Fruit fly (Drosophila melanogaster) whole organism, embryonic: ENCODE results near the gene CG43678.
A peak's percentile ranks its signal among the peaks of the same experiment; 100 is the strongest.

Experiments
- Ada2b ChIP-seq: fragments of 200-800 bp; sonication (Bioruptor generic); IDR thresholded peaks from 2 replicates; pipeline ENCODE4 v1.3.6; 2022; ENCODE audit warnings: missing biosample characterization, missing genetic modification characterization
- Antp ChIP-seq: fragments of 200-800 bp; sonication (Bioruptor generic); optimal IDR thresholded peaks from 3 replicates; lab custom pipeline; 2016; ENCODE audit warnings: missing biosample characterization, missing genetic modification characterization
- CG10462 ChIP-seq: fragments of 200-800 bp; sonication (Bioruptor generic); optimal IDR thresholded peaks from 2 replicates; lab custom pipeline; 2016; ENCODE audit warnings: missing biosample characterization, missing genetic modification characterization
- CG11085 ChIP-seq: fragments of 200-800 bp; sonication (Bioruptor generic); IDR thresholded peaks from 2 replicates; pipeline ENCODE4 v1.3.6; 2022; ENCODE audit warnings: missing biosample characterization, missing genetic modification characterization
- CG11456 ChIP-seq: fragments of 200-800 bp; sonication (Bioruptor generic); IDR thresholded peaks from 3 replicates; pipeline ENCODE4 v1.3.6; 2022; ENCODE audit warnings: missing biosample characterization, missing genetic modification characterization
- CG12659 ChIP-seq: fragments of 200-800 bp; sonication (Bioruptor generic); optimal IDR thresholded peaks from 3 replicates; lab custom pipeline; 2017; ENCODE audit warnings: mild to moderate bottlenecking, missing biosample characterization, missing genetic modification reagents, missing genetic modification characterization
- CG13296 ChIP-seq: fragments of 200-800 bp; sonication (Bioruptor generic); optimal IDR thresholded peaks from 3 replicates; lab custom pipeline; 2018; ENCODE audit warnings: missing biosample characterization, mild to moderate bottlenecking, missing genetic modification characterization
- CG14014 ChIP-seq: fragments of 200-800 bp; sonication (Bioruptor generic); IDR thresholded peaks from 2 replicates; pipeline ENCODE4 v1.3.6; 2022; ENCODE audit warnings: missing biosample characterization, missing genetic modification characterization
- CG15514 ChIP-seq: fragments of 200-800 bp; sonication (Bioruptor generic); optimal IDR thresholded peaks from 3 replicates; lab custom pipeline; 2017; ENCODE audit warnings: missing biosample characterization, missing genetic modification characterization, mild to moderate bottlenecking, moderate library complexity, missing genetic modification reagents
- CG1792 ChIP-seq: fragments of 200-800 bp; sonication (Bioruptor generic); optimal IDR thresholded peaks from 2 replicates; lab custom pipeline; 2016; ENCODE audit warnings: missing biosample characterization, missing genetic modification characterization
- CG2120 ChIP-seq: fragments of 200-800 bp; sonication (Bioruptor generic); optimal IDR thresholded peaks from 3 replicates; lab custom pipeline; 2016; ENCODE audit warnings: missing biosample characterization, missing genetic modification characterization
- CG2678 ChIP-seq: fragments of 200-800 bp; sonication (Bioruptor generic); optimal IDR thresholded peaks from 3 replicates; lab custom pipeline; 2019; ENCODE audit warnings: missing biosample characterization, mild to moderate bottlenecking, missing genetic modification characterization, moderate library complexity
- CG31441 ChIP-seq: fragments of 200-800 bp; sonication (Bioruptor generic); IDR thresholded peaks from 2 replicates; pipeline ENCODE4 v1.3.6; 2022; ENCODE audit warnings: missing biosample characterization, missing genetic modification characterization
- CG4282 ChIP-seq: fragments of 200-800 bp; sonication (Bioruptor generic); optimal IDR thresholded peaks from 2 replicates; lab custom pipeline; 2016; ENCODE audit warnings: missing biosample characterization, missing genetic modification characterization
- CG4424 ChIP-seq: fragments of 200-800 bp; sonication (Bioruptor generic); optimal IDR thresholded peaks from 3 replicates; lab custom pipeline; 2016; ENCODE audit warnings: missing biosample characterization, missing genetic modification characterization
- CG7556 ChIP-seq: fragments of 200-800 bp; sonication (Bioruptor generic); optimal IDR thresholded peaks from 2 replicates; lab custom pipeline; 2017; ENCODE audit warnings: missing biosample characterization, mild to moderate bottlenecking, missing genetic modification characterization
- CG7839 ChIP-seq: fragments of 200-800 bp; sonication (Bioruptor generic); optimal IDR thresholded peaks from 3 replicates; lab custom pipeline; 2018; ENCODE audit warnings: missing biosample characterization, mild to moderate bottlenecking, missing genetic modification characterization, moderate library complexity
- CG7928 ChIP-seq: fragments of 200-800 bp; sonication (Bioruptor generic); optimal IDR thresholded peaks from 2 replicates; lab custom pipeline; 2017; ENCODE audit warnings: missing biosample characterization, mild to moderate bottlenecking, missing genetic modification characterization
- CG9727 ChIP-seq: fragments of 200-800 bp; sonication (Bioruptor generic); optimal IDR thresholded peaks from 3 replicates; lab custom pipeline; 2017; ENCODE audit warnings: missing biosample characterization, mild to moderate bottlenecking, missing genetic modification characterization
- CoRest ChIP-seq: fragments of 200-800 bp; sonication (Bioruptor generic); optimal IDR thresholded peaks from 3 replicates; lab custom pipeline; 2018; ENCODE audit warnings: missing biosample characterization, mild to moderate bottlenecking, missing genetic modification characterization, moderate library complexity
- Dll ChIP-seq: fragments of 200-800 bp; sonication (Bioruptor generic); IDR thresholded peaks from 4 replicates; pipeline ENCODE4 v1.3.6; 2022; ENCODE audit warnings: missing biosample characterization, missing genetic modification characterization; ENCODE audit not compliant: partially characterized antibody
- E2f1 ChIP-seq: fragments of 200-800 bp; sonication (Bioruptor generic); IDR thresholded peaks from 2 replicates; pipeline ENCODE4 v1.3.6; 2022; ENCODE audit warnings: missing biosample characterization, missing genetic modification characterization
- Fer3 ChIP-seq: fragments of 200-800 bp; sonication (Bioruptor generic); optimal IDR thresholded peaks from 2 replicates; lab custom pipeline; 2018; ENCODE audit warnings: missing biosample characterization, mild to moderate bottlenecking, missing genetic modification characterization, moderate library complexity
- Gug ChIP-seq: fragments of 200-800 bp; sonication (Bioruptor generic); IDR thresholded peaks from 4 replicates; pipeline ENCODE4 v1.3.6; 2022; ENCODE audit warnings: missing biosample characterization, missing genetic modification characterization
- Hand ChIP-seq: fragments of 200-800 bp; sonication (Bioruptor generic); optimal IDR thresholded peaks from 2 replicates; lab custom pipeline; 2017; ENCODE audit warnings: mild to moderate bottlenecking, missing biosample characterization, missing genetic modification reagents, missing genetic modification characterization
- Hr3 ChIP-seq: fragments of 200-800 bp; sonication (Bioruptor generic); optimal IDR thresholded peaks from 3 replicates; lab custom pipeline; 2016; ENCODE audit warnings: missing biosample characterization, missing genetic modification characterization
- Lim3 ChIP-seq: fragments of 200-800 bp; sonication (Bioruptor generic); IDR thresholded peaks from 2 replicates; pipeline ENCODE4 v1.3.6; 2022; ENCODE audit warnings: missing biosample characterization, missing genetic modification characterization
- Max ChIP-seq: fragments of 200-800 bp; sonication (Bioruptor generic); optimal IDR thresholded peaks from 2 replicates; lab custom pipeline; 2016; ENCODE audit warnings: missing biosample characterization, mild to moderate bottlenecking, missing genetic modification characterization
- Med ChIP-seq: fragments of 200-800 bp; sonication (Bioruptor generic); peaks from one replicate; lab custom pipeline; 2016; ENCODE audit warnings: missing biosample characterization, missing genetic modification characterization, mild to moderate bottlenecking, inconsistent platforms, moderate library complexity
- Opbp ChIP-seq: fragments of 200-800 bp; sonication (Bioruptor generic); IDR thresholded peaks from 3 replicates; pipeline ENCODE4 v1.3.6; 2022; ENCODE audit warnings: missing biosample characterization, missing genetic modification characterization; ENCODE audit not compliant: partially characterized antibody
- PHDP ChIP-seq: fragments of 200-800 bp; sonication (Bioruptor generic); optimal IDR thresholded peaks from 3 replicates; lab custom pipeline; 2018; ENCODE audit warnings: missing biosample characterization, mild to moderate bottlenecking, missing genetic modification characterization, moderate library complexity
- Six4 ChIP-seq: fragments of 200-800 bp; sonication (Bioruptor generic); optimal IDR thresholded peaks from 2 replicates; lab custom pipeline; 2016; ENCODE audit warnings: missing biosample characterization, missing genetic modification characterization
- Sry-δ ChIP-seq: fragments of 200-800 bp; sonication (Bioruptor generic); optimal IDR thresholded peaks from 2 replicates; lab custom pipeline; 2016; ENCODE audit warnings: missing biosample characterization, missing genetic modification characterization
- TFAM ChIP-seq: fragments of 200-800 bp; sonication (Bioruptor generic); optimal IDR thresholded peaks from 2 replicates; lab custom pipeline; 2017; ENCODE audit warnings: missing biosample characterization, missing genetic modification characterization, inconsistent platforms
- az2 ChIP-seq: fragments of 200-800 bp; sonication (Bioruptor generic); optimal IDR thresholded peaks from 3 replicates; lab custom pipeline; 2016; ENCODE audit warnings: missing biosample characterization, missing genetic modification characterization
- chn ChIP-seq: fragments of 200-800 bp; sonication (Bioruptor generic); optimal IDR thresholded peaks from 2 replicates; lab custom pipeline; 2016; ENCODE audit warnings: missing biosample characterization, missing genetic modification characterization
- crc ChIP-seq: fragments of 200-800 bp; sonication (Bioruptor generic); optimal IDR thresholded peaks from 2 replicates; lab custom pipeline; 2016; ENCODE audit warnings: missing biosample characterization, missing genetic modification characterization
- cwo ChIP-seq: fragments of 200-800 bp; sonication (Bioruptor generic); optimal IDR thresholded peaks from 3 replicates; lab custom pipeline; 2017; ENCODE audit warnings: missing biosample characterization, missing genetic modification characterization, mild to moderate bottlenecking, moderate library complexity, missing genetic modification reagents
- fd64A ChIP-seq: fragments of 200-800 bp; sonication (Bioruptor generic); optimal IDR thresholded peaks from 3 replicates; lab custom pipeline; 2018; ENCODE audit warnings: missing biosample characterization, mild to moderate bottlenecking, missing genetic modification characterization
- gem ChIP-seq: fragments of 200-800 bp; sonication (Bioruptor generic); optimal IDR thresholded peaks from 2 replicates; lab custom pipeline; 2019; ENCODE audit warnings: missing biosample characterization, mild to moderate bottlenecking, missing genetic modification characterization, moderate library complexity
- ken ChIP-seq: fragments of 200-800 bp; sonication (Bioruptor generic); IDR thresholded peaks from 3 replicates; pipeline ENCODE4 v1.3.6; 2022; ENCODE audit warnings: missing biosample characterization, missing genetic modification characterization
- oc ChIP-seq: fragments of 200-800 bp; sonication (Bioruptor generic); optimal IDR thresholded peaks from 2 replicates; lab custom pipeline; 2018; ENCODE audit warnings: missing biosample characterization, mild to moderate bottlenecking, missing genetic modification characterization, moderate library complexity
- pum ChIP-seq: fragments of 200-800 bp; sonication (Bioruptor generic); optimal IDR thresholded peaks from 2 replicates; lab custom pipeline; 2016; ENCODE audit warnings: missing biosample characterization, missing genetic modification characterization
- sc ChIP-seq, 3 experiments: fragments of >200 bp in 2 of 3; fragments of 200-800 bp in 1 of 3; sonication (Bioruptor generic) in 1 of 3; optimal IDR thresholded peaks; 2 replicates in 2 of 3; 3 replicates in 1 of 3; lab custom pipeline; 2017; ENCODE audit warnings: mild to moderate bottlenecking in 1 of 3, missing biosample characterization in 1 of 3, missing genetic modification characterization in 1 of 3, missing genetic modification reagents in 1 of 3
- slbo ChIP-seq: fragments of 200-800 bp; sonication (Bioruptor generic); IDR thresholded peaks from 2 replicates; pipeline ENCODE4 v1.3.6; 2022; ENCODE audit warnings: missing biosample characterization, missing genetic modification characterization
- slou ChIP-seq: fragments of 200-800 bp; sonication (Bioruptor generic); optimal IDR thresholded peaks from 3 replicates; lab custom pipeline; 2016; ENCODE audit warnings: missing biosample characterization, missing genetic modification characterization
- stwl ChIP-seq: fragments of 200-800 bp; sonication (Bioruptor generic); optimal IDR thresholded peaks from 3 replicates; lab custom pipeline; 2018; ENCODE audit warnings: missing biosample characterization, mild to moderate bottlenecking, missing genetic modification characterization, moderate library complexity
- unc-4 ChIP-seq: fragments of 200-800 bp; sonication (Bioruptor generic); IDR thresholded peaks from 2 replicates; pipeline ENCODE4 v1.3.6; 2022; ENCODE audit warnings: missing biosample characterization, missing genetic modification characterization; ENCODE audit not compliant: partially characterized antibody
- wdn ChIP-seq: fragments of 200-800 bp; sonication (Bioruptor generic); IDR thresholded peaks from 2 replicates; pipeline ENCODE4 v1.3.6; 2022; ENCODE audit warnings: missing biosample characterization, missing genetic modification characterization
- zen ChIP-seq: fragments of 200-800 bp; sonication (Bioruptor generic); optimal IDR thresholded peaks from 3 replicates; lab custom pipeline; 2018; ENCODE audit warnings: missing biosample characterization, mild to moderate bottlenecking, missing genetic modification characterization, moderate library complexity

The CG43678 gene

DNA sequence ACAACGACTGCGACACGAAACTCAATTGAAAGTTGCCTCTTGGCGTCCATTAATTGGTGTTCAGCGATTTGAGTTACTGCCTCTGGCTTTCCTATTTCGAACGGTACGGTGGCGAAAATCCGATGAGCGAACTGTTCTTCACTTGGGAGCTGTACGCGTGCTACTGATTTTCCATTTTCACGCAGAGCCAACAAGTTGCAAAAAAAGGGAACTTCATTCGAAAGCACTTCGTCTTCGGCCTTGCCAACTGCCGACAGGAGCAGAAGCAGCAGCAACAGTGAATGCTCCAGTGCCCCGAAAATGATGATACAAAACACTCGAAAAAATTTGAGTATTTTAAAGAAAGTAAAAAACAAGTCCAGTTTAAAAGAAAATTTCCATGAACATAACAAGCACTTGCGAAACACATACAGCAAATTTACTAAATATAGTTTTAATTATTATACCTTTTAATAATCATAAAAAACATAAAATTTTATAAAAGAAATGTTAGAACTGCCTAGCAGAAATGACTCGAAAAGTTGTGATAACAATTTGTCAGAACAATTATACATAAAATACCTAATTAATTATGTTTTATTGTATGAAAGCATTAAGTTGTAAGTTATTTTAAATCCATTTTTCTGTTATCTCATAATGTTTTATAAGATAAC, 15.1 kb downstream of the CG43678 start (continued):
- TF ChIP-seq TFAM (GFP tag; lab: Kevin White, UChicago) (no peak), Fer3 (tag; lab: Kevin White, UChicago) (peak; percentile 15), CG31441 (peak; percentile 63), PHDP (tag; lab: Kevin White, UChicago) (peak; percentile 29), CG2120 (GFP tag; lab: Kevin White, UChicago) (peak; percentile 35), Hr3 (GFP tag; lab: Kevin White, UChicago) (peak; percentile 16), Ada2b (GFP tag; lab: Robert Waterston, UW) (no peak), Max (GFP tag; lab: Kevin White, UChicago) (no peak), fd64A (no peak), crc (GFP tag; lab: Kevin White, UChicago) (no peak), Lim3 (GFP tag; lab: Robert Waterston, UW) (no peak), CG14014 (no peak), az2 (GFP tag; lab: Kevin White, UChicago) (peak; percentile 2), unc-4 (no peak), CoRest (tag; lab: Kevin White, UChicago) (peak; percentile 53), CG4282 (GFP tag; lab: Kevin White, UChicago) (no peak), Hand (peak; percentile 73), CG7839 (peak; percentile 64), CG11456 (peak; percentile 32; the same call in 1 of the 3 replicates), Gug (GFP tag; lab: Robert Waterston, UW) (no peak), Six4 (peak; percentile 6), CG9727 (GFP tag; lab: Kevin White, UChicago) (peak; percentile 58), Opbp (GFP tag; lab: Robert Waterston, UW) (no peak), ken (no peak), Antp (GFP tag; lab: Kevin White, UChicago) (no peak), E2f1 (GFP tag; lab: Robert Waterston, UW) (no peak), CG7556 (GFP tag; lab: Kevin White, UChicago) (peak; percentile 85), Med (GFP tag; lab: Kevin White, UChicago) (peak; percentile 56), CG15514 (no peak), cwo (GFP tag; lab: Kevin White, UChicago) (peak; percentile 56), CG1792 (GFP tag; lab: Kevin White, UChicago) (no peak), slou (GFP tag; lab: Kevin White, UChicago) (no peak), pum (no peak), gem (tag; lab: Kevin White, UChicago) (peak; percentile 68), CG12659 (GFP tag; lab: Kevin White, UChicago) (peak; percentile 48), Sry-δ (GFP tag; lab: Kevin White, UChicago) (no peak), chn (GFP tag; lab: Kevin White, UChicago) (no peak), CG4424 (GFP tag; lab: Kevin White, UChicago) (peak; percentile 13), CG11085 (GFP tag; lab: Robert Waterston, UW) (no peak), wdn (GFP tag; lab: Robert Waterston, UW) (0 out of 2 replicates have a peak, but pooled peaks have one; percentile 29), sc (optimal IDR thresholded peaks at IDR 0.05; lab: Kevin White, UChicago) (no peak), sc (GFP tag; optimal IDR thresholded peaks at IDR 0.05; lab: Kevin White, UChicago) (no peak), slbo (GFP tag; lab: Robert Waterston, UW) (no peak), Dll (GFP tag; lab: Robert Waterston, UW) (no peak), CG13296 (GFP tag; lab: Kevin White, UChicago) (peak; percentile 54), stwl (tag; lab: Kevin White, UChicago) (no peak), zen (tag; lab: Kevin White, UChicago) (no peak), CG2678 (tag; lab: Kevin White, UChicago) (peak; percentile 83), CG7928 (GFP tag; lab: Kevin White, UChicago) (no peak), CG10462 (GFP tag; lab: Kevin White, UChicago) (no peak), oc (tag; lab: Kevin White, UChicago) (no peak)
